Worm (Caenorhabditis elegans) whole organism, early embryonic: ENCODE results near the gene spp-30.

Experiments
- F13C5.2 ChIP-seq: sonication (generic microtip); optimal IDR thresholded peaks from 2 replicates; lab custom pipeline; 2017; ENCODE audit warnings: mild to moderate bottlenecking, missing genetic modification characterization, inconsistent platforms, missing compliant biosample characterization
- flt-1 ChIP-seq: fragments of 200-800 bp; sonication (Bioruptor generic); IDR thresholded peaks from 2 replicates; pipeline ENCODE4 v1.3.6; 2022; ENCODE audit warnings: missing genetic modification characterization, missing compliant biosample characterization
- tra-4 ChIP-seq: sonication (generic microtip); optimal IDR thresholded peaks from 2 replicates; lab custom pipeline; 2017; ENCODE audit warnings: missing genetic modification characterization, missing compliant biosample characterization

DNA sequence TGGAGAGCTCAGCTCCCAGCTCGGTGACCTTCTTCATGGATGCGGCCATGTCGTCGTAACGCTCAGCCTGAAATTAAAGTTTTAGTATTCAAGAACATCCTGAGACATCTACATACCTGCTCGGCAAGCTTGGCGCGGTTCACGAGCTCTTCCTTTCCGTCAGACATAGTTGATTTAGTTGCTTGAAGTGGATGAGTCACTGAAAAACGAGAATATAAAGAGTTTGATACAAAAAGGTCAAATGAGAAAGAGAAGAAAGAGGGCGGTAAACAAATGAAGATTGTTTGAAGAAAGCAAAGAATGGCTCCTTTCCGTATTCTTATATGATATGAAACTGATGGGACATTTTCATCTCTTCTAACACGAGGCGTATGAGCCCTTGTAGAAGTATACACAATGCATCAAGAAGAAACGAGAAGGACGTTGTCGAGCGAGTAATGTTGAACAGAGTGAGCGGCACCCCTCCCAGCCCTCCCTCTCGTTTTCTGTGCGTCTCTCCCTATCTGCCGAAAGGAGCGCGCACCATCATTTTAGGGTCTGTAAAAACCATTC, 23.2 kb downstream of the spp-30 start, which contains the start of gene ftt-2:
- TF ChIP-seq flt-1 (GFP tag; lab: Robert Waterston, UW) = no peak
- TF ChIP-seq F13C5.2 (tag; lab: Kevin White, UChicago) = no peak
- TF ChIP-seq tra-4 = no peak
